Fruit fly (Drosophila melanogaster) whole organism, pupa: ENCODE measurements around the gene CG5535.

Experiments
- CG34367 ChIP-seq: fragments of 200-800 bp; sonication (Bioruptor generic); optimal IDR thresholded peaks from 2 replicates; lab custom pipeline; 2018; ENCODE audit warnings: missing biosample characterization, mild to moderate bottlenecking, missing genetic modification characterization
- CG8159 ChIP-seq: fragments of 200-800 bp; sonication (Bioruptor generic); optimal IDR thresholded peaks from 3 replicates; lab custom pipeline; 2018; ENCODE audit warnings: missing biosample characterization, mild to moderate bottlenecking, missing genetic modification characterization, moderate library complexity
- CG9948 ChIP-seq: fragments of 200-800 bp; sonication (Bioruptor generic); optimal IDR thresholded peaks from 2 replicates; lab custom pipeline; 2018; ENCODE audit warnings: missing biosample characterization, mild to moderate bottlenecking, missing genetic modification characterization, moderate library complexity
- Ets98B ChIP-seq: fragments of 200-800 bp; sonication (Bioruptor generic); IDR thresholded peaks from 2 replicates; pipeline ENCODE4 v1.3.6; 2022; ENCODE audit warnings: missing biosample characterization, missing genetic modification characterization
- Pif1A ChIP-seq: fragments of 200-800 bp; sonication (Bioruptor generic); optimal IDR thresholded peaks from 3 replicates; lab custom pipeline; 2016; ENCODE audit warnings: missing biosample characterization, missing genetic modification characterization
- Pif1B ChIP-seq: fragments of 200-800 bp; sonication (Bioruptor generic); optimal IDR thresholded peaks from 3 replicates; lab custom pipeline; 2016; ENCODE audit warnings: missing biosample characterization, missing genetic modification characterization
- Snoo ChIP-seq: fragments of 200-800 bp; sonication (Bioruptor generic); optimal IDR thresholded peaks from 3 replicates; lab custom pipeline; 2017; ENCODE audit warnings: missing biosample characterization, mild to moderate bottlenecking, missing genetic modification characterization, inconsistent platforms

Gene CG5535

DNA sequence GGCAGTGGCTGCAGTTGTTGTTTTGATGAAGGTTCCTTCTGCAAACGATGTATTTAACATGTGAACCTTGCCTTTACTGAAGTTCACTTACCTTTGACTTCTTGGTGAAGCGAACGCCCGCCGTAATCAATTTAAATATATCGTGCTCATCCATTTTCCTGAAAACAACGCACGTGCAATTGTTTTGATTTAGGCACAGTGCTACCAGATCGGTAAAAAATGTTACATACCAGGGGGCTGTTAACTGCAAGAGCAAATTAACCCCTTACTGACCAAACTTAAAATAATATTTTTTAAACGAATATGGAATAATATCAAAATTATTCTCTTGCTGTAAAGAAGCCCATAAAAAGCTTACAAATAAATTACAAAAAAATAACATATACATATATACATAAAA, 52.1 kb downstream of the CG5535 start, which contains the start of gene ais:
Gene ais, minus strand, starts transcription at position 205 of the 400 bp plus-strand sequence.
- TF ChIP-seq CG34367 = no peak
- TF ChIP-seq Snoo (tag; lab: Kevin White, UChicago) = no peak
- TF ChIP-seq Pif1B (GFP tag; lab: Kevin White, UChicago) = no peak
- no peak for TF ChIP-seq CG8159 (tag; lab: Kevin White, UChicago)
- no peak for TF ChIP-seq Pif1A
- TF ChIP-seq Ets98B (GFP tag; lab: Robert Waterston, UW) = no peak
- TF ChIP-seq CG9948 (tag; lab: Kevin White, UChicago) = no peak
- TF ChIP-seq, all 21 proteins: peak for 0
